Fruit fly (Drosophila melanogaster) whole organism, embryonic: ENCODE results near the gene RpL24-like.

Experiments
- Asciz ChIP-seq: fragments of 200-800 bp; sonication (Bioruptor generic); optimal IDR thresholded peaks from 2 replicates; lab custom pipeline; 2017; ENCODE audit warnings: missing biosample characterization, mild to moderate bottlenecking, missing genetic modification characterization, missing genetic modification reagents
- C15 ChIP-seq: fragments of 200-800 bp; sonication (Bioruptor generic); IDR thresholded peaks from 3 replicates; pipeline ENCODE4 v1.3.6; 2022; ENCODE audit warnings: missing biosample characterization, missing genetic modification characterization
- CG11398 ChIP-seq: fragments of 200-800 bp; sonication (Bioruptor generic); optimal IDR thresholded peaks from 2 replicates; lab custom pipeline; 2016; ENCODE audit warnings: missing biosample characterization, missing genetic modification characterization
- CG12744 ChIP-seq: fragments of 200-800 bp; sonication (Bioruptor generic); optimal IDR thresholded peaks from 2 replicates; lab custom pipeline; 2016; ENCODE audit warnings: missing biosample characterization, missing genetic modification characterization
- CG12769 ChIP-seq: fragments of 200-800 bp; sonication (Bioruptor generic); optimal IDR thresholded peaks from 2 replicates; lab custom pipeline; 2019; ENCODE audit warnings: missing biosample characterization, mild to moderate bottlenecking, missing genetic modification characterization, moderate library complexity
- CG15073 ChIP-seq: fragments of 200-800 bp; sonication (Bioruptor generic); optimal IDR thresholded peaks from 2 replicates; lab custom pipeline; 2016; ENCODE audit warnings: missing biosample characterization, missing genetic modification characterization
- CG17186 ChIP-seq: fragments of 200-800 bp; sonication (Bioruptor generic); optimal IDR thresholded peaks from 3 replicates; lab custom pipeline; 2017; ENCODE audit warnings: missing biosample characterization, missing genetic modification reagents, missing genetic modification characterization
- CG17328 ChIP-seq: fragments of 200-800 bp; sonication (Bioruptor generic); IDR thresholded peaks from 2 replicates; pipeline ENCODE4 v1.3.6; 2022; ENCODE audit warnings: missing biosample characterization, missing genetic modification characterization
- CG1792 ChIP-seq: fragments of 200-800 bp; sonication (Bioruptor generic); optimal IDR thresholded peaks from 2 replicates; lab custom pipeline; 2016; ENCODE audit warnings: missing biosample characterization, missing genetic modification characterization
- CG2712 ChIP-seq: fragments of 200-800 bp; optimal IDR thresholded peaks from 3 replicates; lab custom pipeline; 2019; ENCODE audit warnings: missing biosample characterization, mild to moderate bottlenecking, missing genetic modification characterization, moderate library complexity
- CG3065 ChIP-seq: fragments of 200-800 bp; sonication (Bioruptor generic); optimal IDR thresholded peaks from 2 replicates; lab custom pipeline; 2016; ENCODE audit warnings: missing biosample characterization, missing genetic modification characterization
- CG32767 ChIP-seq: fragments of 200-800 bp; sonication (Bioruptor generic); IDR thresholded peaks from 2 replicates; pipeline ENCODE4 v1.3.6; 2022; ENCODE audit warnings: missing biosample characterization, missing genetic modification characterization
- CG34224 ChIP-seq: fragments of 200-800 bp; sonication (Bioruptor generic); IDR thresholded peaks from 3 replicates; pipeline ENCODE4 v1.3.6; 2022; ENCODE audit warnings: missing biosample characterization, missing genetic modification characterization; ENCODE audit not compliant: partially characterized antibody
- CG6254 ChIP-seq: fragments of 200-800 bp; sonication (Bioruptor generic); optimal IDR thresholded peaks from 3 replicates; lab custom pipeline; 2017; ENCODE audit warnings: mild to moderate bottlenecking, missing biosample characterization, missing genetic modification reagents, missing genetic modification characterization
- CG7987 ChIP-seq: fragments of 200-800 bp; sonication (Bioruptor generic); optimal IDR thresholded peaks from 2 replicates; lab custom pipeline; 2018; ENCODE audit warnings: missing biosample characterization, mild to moderate bottlenecking, missing genetic modification characterization, moderate library complexity
- CG8359 ChIP-seq: fragments of 200-800 bp; sonication (Bioruptor generic); optimal IDR thresholded peaks from 2 replicates; lab custom pipeline; 2017; ENCODE audit warnings: missing biosample characterization, mild to moderate bottlenecking, missing genetic modification characterization, borderline replicate concordance
- CG8478 ChIP-seq: fragments of >200 bp; optimal IDR thresholded peaks from 2 replicates; lab custom pipeline; 2018
- CG9609 ChIP-seq: fragments of 200-800 bp; sonication (Bioruptor generic); optimal IDR thresholded peaks from 3 replicates; lab custom pipeline; 2016; ENCODE audit warnings: missing biosample characterization, missing genetic modification characterization
- CG9817 ChIP-seq: fragments of 200-800 bp; sonication (Bioruptor generic); optimal IDR thresholded peaks from 2 replicates; lab custom pipeline; 2018; ENCODE audit warnings: missing biosample characterization, mild to moderate bottlenecking, missing genetic modification characterization, moderate library complexity
- Chrac-16 ChIP-seq: fragments of 200-800 bp; sonication (Bioruptor generic); optimal IDR thresholded peaks from 3 replicates; lab custom pipeline; 2016; ENCODE audit warnings: missing biosample characterization, missing genetic modification characterization
- CrebB ChIP-seq: fragments of 200-800 bp; sonication (Bioruptor generic); optimal IDR thresholded peaks from 3 replicates; lab custom pipeline; 2018; ENCODE audit warnings: missing biosample characterization, mild to moderate bottlenecking, missing genetic modification characterization
- D19A ChIP-seq: fragments of 200-800 bp; optimal IDR thresholded peaks from 3 replicates; lab custom pipeline; 2019; ENCODE audit warnings: missing biosample characterization, mild to moderate bottlenecking, missing genetic modification characterization, moderate library complexity
- E2f2 ChIP-seq: fragments of 200-800 bp; sonication (Bioruptor generic); IDR thresholded peaks from 2 replicates; pipeline ENCODE4 v1.3.6; 2022; ENCODE audit warnings: missing biosample characterization, missing genetic modification characterization
- HmgZ ChIP-seq: fragments of 200-800 bp; sonication (Bioruptor generic); optimal IDR thresholded peaks from 2 replicates; lab custom pipeline; 2018; ENCODE audit warnings: missing biosample characterization, mild to moderate bottlenecking, missing genetic modification characterization
- Lhr ChIP-seq: fragments of 200-800 bp; sonication (Bioruptor generic); optimal IDR thresholded peaks from 3 replicates; lab custom pipeline; 2017; ENCODE audit warnings: mild to moderate bottlenecking, missing biosample characterization, missing genetic modification reagents, missing genetic modification characterization
- MBD-R2 ChIP-seq: fragments of 200-800 bp; sonication (Bioruptor generic); IDR thresholded peaks from 2 replicates; pipeline ENCODE4 v1.3.6; 2022; ENCODE audit warnings: missing biosample characterization, missing genetic modification characterization
- Opbp ChIP-seq: fragments of 200-800 bp; sonication (Bioruptor generic); IDR thresholded peaks from 3 replicates; pipeline ENCODE4 v1.3.6; 2022; ENCODE audit warnings: missing biosample characterization, missing genetic modification characterization; ENCODE audit not compliant: partially characterized antibody
- Six4 ChIP-seq: fragments of 200-800 bp; sonication (Bioruptor generic); optimal IDR thresholded peaks from 2 replicates; lab custom pipeline; 2016; ENCODE audit warnings: missing biosample characterization, missing genetic modification characterization
- Sox100B ChIP-seq: fragments of 200-800 bp; sonication (Bioruptor generic); optimal IDR thresholded peaks from 3 replicates; lab custom pipeline; 2018; ENCODE audit warnings: missing biosample characterization, mild to moderate bottlenecking, missing genetic modification characterization
- Tbp ChIP-seq: fragments of >200 bp; optimal IDR thresholded peaks from 2 replicates; lab custom pipeline; 2018; ENCODE audit warnings: missing biosample characterization, missing genetic modification characterization
- Usf ChIP-seq: fragments of 200-800 bp; sonication (Bioruptor generic); optimal IDR thresholded peaks from 2 replicates; lab custom pipeline; 2017; ENCODE audit warnings: missing genotype, missing biosample characterization, missing genetic modification characterization
- Vsx1 ChIP-seq: fragments of 200-800 bp; sonication (Bioruptor generic); optimal IDR thresholded peaks from 2 replicates; lab custom pipeline; 2017; ENCODE audit warnings: missing biosample characterization, mild to moderate bottlenecking, missing genetic modification characterization, missing genetic modification reagents
- aop ChIP-seq: fragments of 200-800 bp; sonication (Bioruptor generic); IDR thresholded peaks from 2 replicates; pipeline ENCODE4 v1.3.6; 2022; ENCODE audit warnings: missing biosample characterization, missing genetic modification characterization
- caup ChIP-seq: fragments of 200-800 bp; sonication (Bioruptor generic); optimal IDR thresholded peaks from 3 replicates; lab custom pipeline; 2017; ENCODE audit warnings: missing biosample characterization, mild to moderate bottlenecking, missing genetic modification characterization, moderate library complexity; ENCODE audit not compliant: severe bottlenecking
- crc ChIP-seq: fragments of 200-800 bp; sonication (Bioruptor generic); optimal IDR thresholded peaks from 2 replicates; lab custom pipeline; 2016; ENCODE audit warnings: missing biosample characterization, missing genetic modification characterization
- dan ChIP-seq: fragments of 200-800 bp; sonication (Bioruptor generic); IDR thresholded peaks from 2 replicates; pipeline ENCODE4 v1.3.6; 2022; ENCODE audit warnings: missing biosample characterization, missing genetic modification characterization
- dmrt99B ChIP-seq: fragments of 200-800 bp; sonication (Bioruptor generic); optimal IDR thresholded peaks from 2 replicates; lab custom pipeline; 2018; ENCODE audit warnings: missing biosample characterization, mild to moderate bottlenecking, missing genetic modification characterization, moderate library complexity
- eyg ChIP-seq: fragments of 200-800 bp; sonication (Bioruptor generic); optimal IDR thresholded peaks from 3 replicates; lab custom pipeline; 2016; ENCODE audit warnings: missing biosample characterization, missing genetic modification characterization
- fd3F ChIP-seq: fragments of 200-800 bp; sonication (Bioruptor generic); optimal IDR thresholded peaks from 2 replicates; lab custom pipeline; 2018; ENCODE audit warnings: missing biosample characterization, mild to moderate bottlenecking, missing genetic modification characterization, moderate library complexity
- fu2 ChIP-seq: fragments of 200-800 bp; sonication (Bioruptor generic); optimal IDR thresholded peaks from 2 replicates; lab custom pipeline; 2016; ENCODE audit warnings: missing biosample characterization, missing genetic modification characterization
- gsb-n ChIP-seq: fragments of 200-800 bp; sonication (Bioruptor generic); optimal IDR thresholded peaks from 3 replicates; lab custom pipeline; 2018; ENCODE audit warnings: missing biosample characterization, mild to moderate bottlenecking, missing genetic modification characterization
- hbn ChIP-seq: fragments of 200-800 bp; sonication (Bioruptor generic); IDR thresholded peaks from 2 replicates; pipeline ENCODE4 v1.3.6; 2022; ENCODE audit warnings: missing biosample characterization, missing genetic modification characterization; ENCODE audit not compliant: partially characterized antibody
- her ChIP-seq: fragments of 200-800 bp; sonication (Bioruptor generic); optimal IDR thresholded peaks from 2 replicates; lab custom pipeline; 2016; ENCODE audit warnings: missing biosample characterization, missing genetic modification characterization
- ind ChIP-seq: fragments of 200-800 bp; sonication (Bioruptor generic); optimal IDR thresholded peaks from 3 replicates; lab custom pipeline; 2016; ENCODE audit warnings: missing biosample characterization, missing genetic modification characterization
- mam ChIP-seq: fragments of 200-800 bp; sonication (Bioruptor generic); optimal IDR thresholded peaks from 3 replicates; lab custom pipeline; 2016; ENCODE audit warnings: missing biosample characterization, missing genetic modification characterization
- nmo ChIP-seq: fragments of 200-800 bp; sonication (Bioruptor generic); optimal IDR thresholded peaks from 2 replicates; lab custom pipeline; 2018; ENCODE audit warnings: missing biosample characterization, mild to moderate bottlenecking, missing genetic modification characterization, moderate library complexity
- peb ChIP-seq: fragments of 200-800 bp; sonication (Bioruptor generic); IDR thresholded peaks from 2 replicates; pipeline ENCODE4 v1.3.6; 2022; ENCODE audit warnings: missing biosample characterization, missing genetic modification characterization
- sd ChIP-seq: fragments of 200-800 bp; sonication (Bioruptor generic); optimal IDR thresholded peaks from 3 replicates; lab custom pipeline; 2018; ENCODE audit warnings: missing biosample characterization, mild to moderate bottlenecking, missing genetic modification characterization, moderate library complexity
- slp2 ChIP-seq: fragments of 200-800 bp; sonication (Bioruptor generic); optimal IDR thresholded peaks from 2 replicates; lab custom pipeline; 2016; ENCODE audit warnings: missing biosample characterization, missing genetic modification characterization
- sqz ChIP-seq: fragments of 200-800 bp; sonication (Bioruptor generic); optimal IDR thresholded peaks from 3 replicates; lab custom pipeline; 2018; ENCODE audit warnings: missing biosample characterization, mild to moderate bottlenecking, missing genetic modification characterization
- stwl ChIP-seq: fragments of 200-800 bp; sonication (Bioruptor generic); optimal IDR thresholded peaks from 3 replicates; lab custom pipeline; 2018; ENCODE audit warnings: missing biosample characterization, mild to moderate bottlenecking, missing genetic modification characterization, moderate library complexity

Gene RpL24-like

DNA sequence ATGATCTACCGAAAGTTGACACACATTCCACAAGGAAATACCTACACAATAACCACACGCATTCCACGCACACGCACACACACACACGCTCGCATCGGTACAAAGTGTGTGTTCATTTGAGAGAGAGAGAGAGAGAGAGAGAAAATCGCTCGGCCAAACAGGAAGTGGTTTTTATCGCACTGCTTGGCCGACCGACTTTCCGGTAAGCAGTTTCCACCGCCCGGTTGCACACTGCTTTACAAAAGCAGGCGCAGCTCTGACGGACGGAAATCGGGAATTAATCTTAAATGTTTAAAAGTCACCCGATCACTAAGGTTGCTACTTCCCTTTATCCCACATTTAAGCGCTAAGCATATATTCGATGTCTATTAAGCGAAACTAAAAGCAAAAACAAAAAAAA, 38.6 kb downstream of the RpL24-like start (continued):
- TF ChIP-seq Chrac-16 (GFP tag; lab: Kevin White, UChicago) (peak; percentile 41), peb (GFP tag; lab: Robert Waterston, UW) (peak; percentile 43; the same call in 1 of the 2 replicates), CG15073 (GFP tag; lab: Kevin White, UChicago) (no peak), CG6254 (GFP tag; lab: Kevin White, UChicago) (peak; percentile 74), stwl (tag; lab: Kevin White, UChicago) (peak; percentile 93), HmgZ (tag; lab: Kevin White, UChicago) (peak; percentile 7), CG9609 (GFP tag; lab: Kevin White, UChicago) (peak; percentile 24), CG2712 (tag; lab: Kevin White, UChicago) (no peak), CG11398 (GFP tag; lab: Kevin White, UChicago) (peak; percentile 60), ind (GFP tag; lab: Kevin White, UChicago) (peak; percentile 11), CG7987 (GFP tag; lab: Kevin White, UChicago) (no peak), CG8359 (GFP tag; lab: Kevin White, UChicago) (peak; percentile 78), CG8478 (lab: Kevin White, UChicago) (no peak), D19A (tag; lab: Kevin White, UChicago) (no peak), eyg (GFP tag; lab: Kevin White, UChicago) (peak; percentile 54), CG12769 (no peak), mam (GFP tag; lab: Kevin White, UChicago) (no peak), dan (GFP tag; lab: Robert Waterston, UW) (no peak), Lhr (GFP tag; lab: Kevin White, UChicago) (peak; percentile 62), crc (GFP tag; lab: Kevin White, UChicago) (peak; percentile 44), E2f2 (no peak), CG34224 (GFP tag; lab: Robert Waterston, UW) (no peak), CG12744 (GFP tag; lab: Kevin White, UChicago) (peak; percentile 73), CG9817 (tag; lab: Kevin White, UChicago) (peak; percentile 65), fd3F (GFP tag; lab: Kevin White, UChicago) (no peak), caup (GFP tag; lab: Kevin White, UChicago) (peak; percentile 82), CrebB (tag; lab: Kevin White, UChicago) (peak; percentile 40), sd (no peak), hbn (GFP tag; lab: Robert Waterston, UW) (no peak), gsb-n (peak; percentile 61), Six4 (GFP tag; lab: Kevin White, UChicago) (peak; percentile 44), Vsx1 (GFP tag; lab: Kevin White, UChicago) (peak; percentile 56), fu2 (no peak), CG32767 (GFP tag; lab: Robert Waterston, UW) (no peak), Usf (GFP tag; lab: Kevin White, UChicago) (peak; percentile 42), CG1792 (GFP tag; lab: Kevin White, UChicago) (no peak), slp2 (GFP tag; lab: Kevin White, UChicago) (peak; percentile 64), aop (GFP tag; lab: Robert Waterston, UW) (peak; percentile 28; the same call in 1 of the 2 replicates), her (no peak), Tbp (GFP tag; lab: Kevin White, UChicago) (no peak), CG17328 (GFP tag; lab: Robert Waterston, UW) (peak; percentile 82), CG17186 (GFP tag; lab: Kevin White, UChicago) (peak; percentile 59), Sox100B (GFP tag; lab: Kevin White, UChicago) (peak; percentile 62), sqz (peak; percentile 72), C15 (GFP tag; lab: Robert Waterston, UW) (0 out of 3 replicates have a peak, but pooled peaks have one; percentile 53), CG3065 (peak; percentile 51), nmo (peak; percentile 63), dmrt99B (no peak), Opbp (GFP tag; lab: Robert Waterston, UW) (no peak), MBD-R2 (GFP tag; lab: Robert Waterston, UW) (no peak), Asciz (GFP tag; lab: Kevin White, UChicago) (peak; percentile 65)
